Fruit fly (Drosophila melanogaster) whole organism, pupa: ENCODE measurements around the gene Crz.

Source experiments
- CG10348 ChIP-seq: fragments of 200-800 bp; sonication (Bioruptor generic); IDR thresholded peaks from 2 replicates; pipeline ENCODE4 v1.3.6; 2022; ENCODE audit warnings: missing biosample characterization, missing genetic modification characterization
- CG12605 ChIP-seq: fragments of 200-800 bp; sonication (Bioruptor generic); IDR thresholded peaks from 2 replicates; pipeline ENCODE4 v1.3.6; 2022; ENCODE audit warnings: missing biosample characterization, missing genetic modification characterization
- CG13204 ChIP-seq: fragments of 200-800 bp; sonication (Bioruptor generic); optimal IDR thresholded peaks from 2 replicates; lab custom pipeline; 2018; ENCODE audit warnings: missing biosample characterization, mild to moderate bottlenecking, missing genetic modification characterization, moderate library complexity
- CG14655 ChIP-seq: fragments of 200-800 bp; sonication (Bioruptor generic); optimal IDR thresholded peaks from 3 replicates; lab custom pipeline; 2017; ENCODE audit warnings: mild to moderate bottlenecking, missing biosample characterization, missing genetic modification reagents, missing genetic modification characterization
- CG15710 ChIP-seq: fragments of 200-800 bp; sonication (Bioruptor generic); optimal IDR thresholded peaks from 2 replicates; lab custom pipeline; 2018; ENCODE audit warnings: missing biosample characterization, mild to moderate bottlenecking, missing genetic modification characterization, moderate library complexity
- CG17806 ChIP-seq: fragments of 200-800 bp; sonication (Bioruptor generic); optimal IDR thresholded peaks from 2 replicates; lab custom pipeline; 2018; ENCODE audit warnings: missing biosample characterization, mild to moderate bottlenecking, missing genetic modification characterization, moderate library complexity
- CG32121 ChIP-seq: fragments of 200-800 bp; sonication (Bioruptor generic); IDR thresholded peaks from 2 replicates; pipeline ENCODE4 v1.3.6; 2022; ENCODE audit warnings: missing biosample characterization, missing genetic modification characterization
- CG34367 ChIP-seq: fragments of 200-800 bp; sonication (Bioruptor generic); optimal IDR thresholded peaks from 2 replicates; lab custom pipeline; 2018; ENCODE audit warnings: missing biosample characterization, mild to moderate bottlenecking, missing genetic modification characterization
- CG4496 ChIP-seq: fragments of 200-800 bp; sonication (Bioruptor generic); IDR thresholded peaks from 3 replicates; pipeline ENCODE4 v1.3.6; 2022; ENCODE audit warnings: missing biosample characterization, missing genetic modification characterization
- CG8159 ChIP-seq: fragments of 200-800 bp; sonication (Bioruptor generic); optimal IDR thresholded peaks from 3 replicates; lab custom pipeline; 2018; ENCODE audit warnings: missing biosample characterization, mild to moderate bottlenecking, missing genetic modification characterization, moderate library complexity
- CG8301 ChIP-seq: fragments of 200-800 bp; sonication (Bioruptor generic); optimal IDR thresholded peaks from 2 replicates; lab custom pipeline; 2018; ENCODE audit warnings: missing biosample characterization, mild to moderate bottlenecking, missing genetic modification characterization
- CG9948 ChIP-seq: fragments of 200-800 bp; sonication (Bioruptor generic); optimal IDR thresholded peaks from 2 replicates; lab custom pipeline; 2018; ENCODE audit warnings: missing biosample characterization, mild to moderate bottlenecking, missing genetic modification characterization, moderate library complexity
- D1 ChIP-seq: fragments of 200-800 bp; sonication (Bioruptor generic); optimal IDR thresholded peaks from 2 replicates; lab custom pipeline; 2018; ENCODE audit warnings: missing biosample characterization, mild to moderate bottlenecking, missing genetic modification characterization, moderate library complexity
- EcR ChIP-seq: fragments of 200-800 bp; sonication (Bioruptor generic); optimal IDR thresholded peaks from 3 replicates; lab custom pipeline; 2019; ENCODE audit warnings: missing biosample characterization, missing genetic modification characterization, mild to moderate bottlenecking, moderate library complexity, missing genetic modification reagents
- Ets98B ChIP-seq: fragments of 200-800 bp; sonication (Bioruptor generic); IDR thresholded peaks from 2 replicates; pipeline ENCODE4 v1.3.6; 2022; ENCODE audit warnings: missing biosample characterization, missing genetic modification characterization
- Pif1A ChIP-seq: fragments of 200-800 bp; sonication (Bioruptor generic); optimal IDR thresholded peaks from 3 replicates; lab custom pipeline; 2016; ENCODE audit warnings: missing biosample characterization, missing genetic modification characterization
- Pif1B ChIP-seq: fragments of 200-800 bp; sonication (Bioruptor generic); optimal IDR thresholded peaks from 3 replicates; lab custom pipeline; 2016; ENCODE audit warnings: missing biosample characterization, missing genetic modification characterization
- Snoo ChIP-seq: fragments of 200-800 bp; sonication (Bioruptor generic); optimal IDR thresholded peaks from 3 replicates; lab custom pipeline; 2017; ENCODE audit warnings: missing biosample characterization, mild to moderate bottlenecking, missing genetic modification characterization, inconsistent platforms
- fd96Ca ChIP-seq: fragments of 200-800 bp; sonication (Bioruptor generic); IDR thresholded peaks from 3 replicates; pipeline ENCODE4 v1.3.6; 2022; ENCODE audit warnings: missing biosample characterization, missing genetic modification characterization
- gl ChIP-seq: fragments of 200-800 bp; sonication (Bioruptor generic); optimal IDR thresholded peaks from 2 replicates; lab custom pipeline; 2018; ENCODE audit warnings: missing biosample characterization, mild to moderate bottlenecking, missing genetic modification characterization
- rn ChIP-seq: fragments of 200-800 bp; sonication (Bioruptor generic); IDR thresholded peaks from 2 replicates; pipeline ENCODE4 v1.3.6; 2022; ENCODE audit warnings: missing biosample characterization, missing genetic modification characterization

The Crz gene

dm6 chr3R:14292307-14292711, 22.3 kb upstream of the Crz start:
- TF ChIP-seq CG17806: peak; percentile 49
- TF ChIP-seq CG8159 (tag; lab: Kevin White, UChicago): peak; percentile 74
- TF ChIP-seq CG14655 (GFP tag; lab: Kevin White, UChicago): peak; percentile 80
- TF ChIP-seq Pif1A (GFP tag; lab: Kevin White, UChicago): no peak
- peak; percentile 32 for TF ChIP-seq Snoo (tag; lab: Kevin White, UChicago)
- no peak for TF ChIP-seq rn (GFP tag; lab: Robert Waterston, UW)
- TF ChIP-seq EcR (GFP tag; lab: Kevin White, UChicago): no peak
- 0 out of 2 replicates have a peak, but pooled peaks have one; percentile 19 for TF ChIP-seq CG12605 (GFP tag; lab: Robert Waterston, UW)
- TF ChIP-seq CG15710 (tag; lab: Kevin White, UChicago): peak; percentile 54
- TF ChIP-seq CG13204 (GFP tag; lab: Kevin White, UChicago): no peak
- TF ChIP-seq fd96Ca (GFP tag; lab: Robert Waterston, UW): no peak
- peak; percentile 45 for TF ChIP-seq CG34367 (tag; lab: Kevin White, UChicago)
- peak; percentile 30; the same call in 1 of the 3 replicates for TF ChIP-seq CG4496 (GFP tag; lab: Robert Waterston, UW)
- no peak for TF ChIP-seq gl (tag; lab: Kevin White, UChicago)
- peak; percentile 57 for TF ChIP-seq CG8301 (tag; lab: Kevin White, UChicago)
- no peak for TF ChIP-seq D1 (tag; lab: Kevin White, UChicago)
- peak; percentile 37; the same call in 1 of the 2 replicates for TF ChIP-seq CG32121 (GFP tag; lab: Robert Waterston, UW)
- peak; percentile 72 for TF ChIP-seq CG9948
- no peak for TF ChIP-seq Pif1B
- no peak for TF ChIP-seq CG10348
- TF ChIP-seq Ets98B (GFP tag; lab: Robert Waterston, UW): no peak

dm6 chr3R:14294397-14295018, 20.1 kb upstream of the Crz start:
- TF ChIP-seq rn (GFP tag; lab: Robert Waterston, UW): no peak
- TF ChIP-seq CG14655 (GFP tag; lab: Kevin White, UChicago): no peak
- TF ChIP-seq EcR (GFP tag; lab: Kevin White, UChicago): no peak
- no peak for TF ChIP-seq Pif1A (GFP tag; lab: Kevin White, UChicago)
- TF ChIP-seq Snoo (tag; lab: Kevin White, UChicago): no peak
- no peak for TF ChIP-seq CG12605 (GFP tag; lab: Robert Waterston, UW)
- no peak for TF ChIP-seq Ets98B (GFP tag; lab: Robert Waterston, UW)
- no peak for TF ChIP-seq CG17806
- TF ChIP-seq CG15710 (tag; lab: Kevin White, UChicago): no peak
- TF ChIP-seq Pif1B: no peak
- TF ChIP-seq CG8301 (tag; lab: Kevin White, UChicago): no peak
- TF ChIP-seq gl (tag; lab: Kevin White, UChicago): no peak
- TF ChIP-seq CG10348: no peak
- TF ChIP-seq CG32121 (GFP tag; lab: Robert Waterston, UW): no peak
- TF ChIP-seq CG4496 (GFP tag; lab: Robert Waterston, UW): no peak
- TF ChIP-seq D1 (tag; lab: Kevin White, UChicago): no peak
- no peak for TF ChIP-seq fd96Ca (GFP tag; lab: Robert Waterston, UW)

dm6 chr3R:14296126-14296525, 18.5 kb upstream of the Crz start:
- TF ChIP-seq CG17806 (no peak), CG9948 (no peak), CG15710 (tag; lab: Kevin White, UChicago) (no peak), CG8301 (tag; lab: Kevin White, UChicago) (no peak), CG12605 (GFP tag; lab: Robert Waterston, UW) (no peak), CG4496 (GFP tag; lab: Robert Waterston, UW) (no peak), CG10348 (no peak), CG8159 (tag; lab: Kevin White, UChicago) (no peak), rn (GFP tag; lab: Robert Waterston, UW) (no peak), D1 (tag; lab: Kevin White, UChicago) (no peak), EcR (GFP tag; lab: Kevin White, UChicago) (no peak), Ets98B (GFP tag; lab: Robert Waterston, UW) (no peak), Pif1B (no peak)

dm6 chr3R:14296700-14297099, 18.0 kb upstream of the Crz start:
- TF ChIP-seq EcR (GFP tag; lab: Kevin White, UChicago): peak; percentile 71
- no peak for TF ChIP-seq CG10348
- TF ChIP-seq, all 21 proteins: peak for 1

dm6 chr3R:14297489-14297888, 17.2 kb upstream of the Crz start:
- 0 out of 3 replicates have a peak, but pooled peaks have one; percentile 13 for TF ChIP-seq fd96Ca (GFP tag; lab: Robert Waterston, UW)
- TF ChIP-seq Snoo (tag; lab: Kevin White, UChicago): no peak
- TF ChIP-seq Pif1A (GFP tag; lab: Kevin White, UChicago): no peak
- no peak for TF ChIP-seq Pif1B
- no peak for TF ChIP-seq CG8159 (tag; lab: Kevin White, UChicago)
- TF ChIP-seq CG34367 (tag; lab: Kevin White, UChicago): no peak
- TF ChIP-seq CG32121 (GFP tag; lab: Robert Waterston, UW): no peak
